Worm (Caenorhabditis elegans): Measurements from ENCODE around the gene Y54G2A.12.
"Not testable (repeated sequence)": the region's sequence is repeated elsewhere in the genome, so short reads cannot be mapped to it uniquely, and the experiment has no call there.

Gene Y54G2A.12

DNA sequence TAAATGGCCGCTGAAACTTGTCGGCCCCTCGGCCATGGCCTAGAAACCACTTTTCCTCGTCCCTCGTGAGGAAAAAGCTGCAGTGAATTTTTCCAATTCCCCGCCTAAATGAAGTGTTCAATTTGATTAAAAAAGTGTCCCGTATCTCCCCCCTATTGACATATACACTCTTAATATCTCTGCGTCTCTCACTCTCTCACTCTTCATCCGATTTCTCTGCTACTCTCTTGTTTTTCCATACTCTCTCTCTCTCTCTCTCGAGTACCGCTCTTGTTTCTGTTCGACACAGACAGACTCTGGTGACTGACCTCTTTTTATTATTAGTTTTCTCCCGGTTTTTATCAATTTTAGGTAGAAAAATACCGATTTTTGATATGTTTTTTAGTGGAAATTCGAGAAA, 2.4 kb upstream of the Y54G2A.12 start (continued):
- TF ChIP-seq aly-2 (tag; optimal IDR thresholded peaks at IDR 0.05), result no peak
- TF ChIP-seq T20F7.1 (GFP tag; optimal IDR thresholded peaks at IDR 0.05), result no peak
- no peak for TF ChIP-seq mxl-2 (GFP tag; conservative IDR thresholded peaks at IDR 0.05)
- TF ChIP-seq rbr-2 (tag; optimal IDR thresholded peaks at IDR 0.05), result peak; percentile 30
- no peak for TF ChIP-seq zip-11 (GFP tag; IDR thresholded peaks at IDR 0.05)
- TF ChIP-seq zfp-3 (GFP tag; conservative IDR thresholded peaks at IDR 0.05), result no peak
- peak; percentile 51 for TF ChIP-seq mes-2 (tag; optimal IDR thresholded peaks at IDR 0.05; ENCODE audit: poor library complexity, severe bottlenecking)
- TF ChIP-seq nhr-48 (tag; optimal IDR thresholded peaks at IDR 0.05), result no peak
- no peak for TF ChIP-seq lin-13 (GFP tag; optimal IDR thresholded peaks at IDR 0.05)
- TF ChIP-seq Y75B8A.6 (GFP tag; IDR thresholded peaks at IDR 0.05), result no peak
- no peak for TF ChIP-seq lin-1 (GFP tag; IDR thresholded peaks at IDR 0.05)
- no peak for TF ChIP-seq Y48G9A.11 (GFP tag; IDR thresholded peaks at IDR 0.05)

- TF ChIP-seq ceh-62 (tag; optimal IDR thresholded peaks at IDR 0.05); dmd-8 (GFP tag; IDR thresholded peaks at IDR 0.05); T26A8.4 (GFP tag; IDR thresholded peaks at IDR 0.05): not testable (repeated sequence)
These were observed 4.8 kb downstream of the Y54G2A.12 start, which contains the start of gene Y54G2A.72 for ce11 chrIV:2777841-2778240. TSS of gene Y54G2A.72 (plus strand) at chrIV:2778141.

- TF ChIP-seq zip-2 (tag; optimal IDR thresholded peaks at IDR 0.05), result no peak
- TF ChIP-seq daf-8 (GFP tag; IDR thresholded peaks at IDR 0.05), result no peak
These were observed 5.9 kb downstream of the Y54G2A.12 start for ce11 chrIV:2776733-2777132.

DNA sequence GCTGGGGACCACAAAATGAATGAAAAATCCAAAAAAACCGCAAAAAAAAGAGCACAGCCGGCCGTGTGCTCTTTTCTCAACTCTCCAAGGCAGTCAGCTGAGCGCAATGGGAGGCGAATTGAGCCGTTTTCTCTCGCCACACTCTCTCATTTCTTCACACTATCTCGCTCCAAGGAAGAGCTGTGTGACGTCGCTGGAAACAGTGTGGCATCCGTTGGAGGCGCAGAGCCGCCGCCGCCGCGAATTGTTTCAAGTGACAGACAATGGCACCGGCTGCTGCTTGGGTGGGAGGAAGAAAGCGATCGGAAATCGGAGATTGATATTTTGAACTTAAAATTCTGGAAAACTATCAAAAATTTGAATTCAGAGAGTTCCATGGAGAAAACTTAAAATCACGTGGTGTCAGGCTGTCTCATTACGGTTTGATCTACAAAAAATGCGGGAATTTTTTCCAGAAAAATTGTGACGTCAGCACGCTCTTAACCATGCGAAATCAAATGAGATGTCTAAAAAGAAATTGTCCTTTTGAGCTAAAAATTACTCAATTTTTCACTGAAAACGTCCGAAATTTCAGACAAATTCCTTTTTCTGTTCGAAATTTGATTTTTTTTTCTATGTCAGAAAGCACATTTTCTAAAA, 6.5 kb downstream of the Y54G2A.12 start:
- TF ChIP-seq dmd-6 (GFP tag; IDR thresholded peaks at IDR 0.05), result 0 out of 2 replicates have a peak, but pooled peaks have one; percentile 15
- TF ChIP-seq dve-1 (tag; optimal IDR thresholded peaks at IDR 0.05; ENCODE audit: insufficient read depth), result peak; percentile 7
- peak in 1 of 2 experiments; percentile 0 for TF ChIP-seq daf-16 (GFP tag; optimal IDR thresholded peaks at IDR 0.05)
- no peak for TF ChIP-seq daf-16 (tag; optimal IDR thresholded peaks at IDR 0.05)
- TF ChIP-seq mep-1 (tag; optimal IDR thresholded peaks at IDR 0.05), result peak; percentile 3
- peak; percentile 89 for TF ChIP-seq hlh-11 (tag; optimal IDR thresholded peaks at IDR 0.05)
- TF ChIP-seq mes-2 (tag; optimal IDR thresholded peaks at IDR 0.05; ENCODE audit: poor library complexity, severe bottlenecking), result peak; percentile 36
- TF ChIP-seq zip-11 (GFP tag; IDR thresholded peaks at IDR 0.05), result no peak
- TF ChIP-seq hmg-1.1 (GFP tag; IDR thresholded peaks at IDR 0.05), result peak; percentile 74
- peak in 1 of 2 experiments; percentile 96 for TF ChIP-seq unc-62 (GFP tag; optimal IDR thresholded peaks at IDR 0.05 in 1 of 2)
- TF ChIP-seq unc-62 (tag; optimal IDR thresholded peaks at IDR 0.05), result no peak
- TF ChIP-seq tra-1 (GFP tag; IDR thresholded peaks at IDR 0.05), result peak; percentile 52; the same call in 1 of the 2 replicates
- TF ChIP-seq daf-8 (GFP tag; IDR thresholded peaks at IDR 0.05), result no peak
- peak; percentile 58; the same call in 1 of the 2 replicates for TF ChIP-seq ctbp-1 (GFP tag; IDR thresholded peaks at IDR 0.05)
- 0 out of 2 replicates have a peak, but pooled peaks have one; percentile 32 for TF ChIP-seq lim-7 (GFP tag; IDR thresholded peaks at IDR 0.05)
- TF ChIP-seq rbr-2 (tag; optimal IDR thresholded peaks at IDR 0.05), result peak; percentile 45
- TF ChIP-seq aha-1 (tag), result peak; percentile 92
- no peak for TF ChIP-seq nhr-237 (tag; optimal IDR thresholded peaks at IDR 0.05)
- no peak for TF ChIP-seq nhr-102 (tag; optimal IDR thresholded peaks at IDR 0.05)
- TF ChIP-seq nhr-11 (tag; optimal IDR thresholded peaks at IDR 0.05), result peak; percentile 22
- peak; percentile 5 for TF ChIP-seq fkh-10 (GFP tag; optimal IDR thresholded peaks at IDR 0.05)
- TF ChIP-seq lin-39 (tag; optimal IDR thresholded peaks at IDR 0.05), result no peak
- TF ChIP-seq hlh-30 (tag; optimal IDR thresholded peaks at IDR 0.05; ENCODE audit: insufficient read depth), result peak; percentile 78
- TF ChIP-seq pha-4 (GFP tag; IDR thresholded peaks at IDR 0.05), result peak; percentile 37; the same call in 1 of the 2 replicates
- no peak for TF ChIP-seq pha-4 (tag; optimal IDR thresholded peaks at IDR 0.05)
- TF ChIP-seq lin-1 (GFP tag; IDR thresholded peaks at IDR 0.05), result 0 out of 2 replicates have a peak, but pooled peaks have one; percentile 42
- TF ChIP-seq set-16 (GFP tag; IDR thresholded peaks at IDR 0.05), result peak; percentile 80
- TF ChIP-seq zag-1 (tag; optimal IDR thresholded peaks at IDR 0.05), result no peak
- TF ChIP-seq egl-43 (GFP tag; IDR thresholded peaks at IDR 0.05), result peak; percentile 70; the same call in 1 of the 2 replicates
- peak in 1 of 2 experiments; percentile 29 for TF ChIP-seq hif-1 (tag; optimal IDR thresholded peaks at IDR 0.05)
